Fruit fly (Drosophila melanogaster) whole organism, prepupa: ENCODE data around the gene glo.

Source experiments
- Blimp-1 ChIP-seq: fragments of 200-800 bp; sonication (Bioruptor generic); optimal IDR thresholded peaks from 3 replicates; lab custom pipeline; 2017; ENCODE audit warnings: missing biosample characterization, missing genetic modification characterization, mild to moderate bottlenecking, moderate library complexity, missing genetic modification reagents
- CG10631 ChIP-seq: fragments of 200-800 bp; sonication (Bioruptor generic); optimal IDR thresholded peaks from 2 replicates; lab custom pipeline; 2016; ENCODE audit warnings: missing biosample characterization, missing genetic modification characterization
- CG10669 ChIP-seq: fragments of 200-800 bp; sonication (Bioruptor generic); optimal IDR thresholded peaks from 3 replicates; lab custom pipeline; 2018; ENCODE audit warnings: missing biosample characterization, mild to moderate bottlenecking, missing genetic modification characterization, moderate library complexity
- CG11294 ChIP-seq: fragments of 200-800 bp; sonication (Bioruptor generic); IDR thresholded peaks from 2 replicates; pipeline ENCODE4 v1.3.6; 2022; ENCODE audit warnings: missing biosample characterization, missing genetic modification characterization
- CG11762 ChIP-seq: fragments of 200-800 bp; sonication (Bioruptor generic); optimal IDR thresholded peaks from 3 replicates; lab custom pipeline; 2016; ENCODE audit warnings: missing biosample characterization, missing genetic modification characterization; ENCODE audit not compliant: insufficient read depth
- CG15336 ChIP-seq: fragments of 200-800 bp; sonication (Bioruptor generic); IDR thresholded peaks from 2 replicates; pipeline ENCODE4 v1.3.6; 2022; ENCODE audit warnings: missing biosample characterization, missing genetic modification characterization
- CG1621 ChIP-seq: fragments of 200-800 bp; sonication (Bioruptor generic); optimal IDR thresholded peaks from 3 replicates; lab custom pipeline; 2018; ENCODE audit warnings: missing biosample characterization, mild to moderate bottlenecking, missing genetic modification characterization
- CG31627 ChIP-seq: fragments of 200-800 bp; sonication (Bioruptor generic); optimal IDR thresholded peaks from 3 replicates; lab custom pipeline; 2016; ENCODE audit warnings: missing biosample characterization, missing genetic modification characterization
- CG32006 ChIP-seq: fragments of 200-800 bp; sonication (Bioruptor generic); optimal IDR thresholded peaks from 3 replicates; lab custom pipeline; 2017; ENCODE audit warnings: missing biosample characterization, mild to moderate bottlenecking, missing genetic modification characterization
- CG34406 ChIP-seq: fragments of 200-800 bp; sonication (Bioruptor generic); optimal IDR thresholded peaks from 3 replicates; lab custom pipeline; 2016; ENCODE audit warnings: missing biosample characterization, missing genetic modification characterization
- CG3919 ChIP-seq: fragments of 200-800 bp; sonication (Bioruptor generic); optimal IDR thresholded peaks from 3 replicates; lab custom pipeline; 2016; ENCODE audit warnings: missing biosample characterization, missing genetic modification characterization
- CG6163 ChIP-seq: fragments of 200-800 bp; sonication (Bioruptor generic); IDR thresholded peaks from 3 replicates; pipeline ENCODE4 v1.3.6; 2022; ENCODE audit warnings: missing biosample characterization, missing genetic modification characterization
- CG6276 ChIP-seq: fragments of 200-800 bp; sonication (Bioruptor generic); optimal IDR thresholded peaks from 2 replicates; lab custom pipeline; 2017; ENCODE audit warnings: missing biosample characterization, mild to moderate bottlenecking, missing genetic modification characterization
- CG6792 ChIP-seq: fragments of 200-800 bp; sonication (Bioruptor generic); optimal IDR thresholded peaks from 3 replicates; lab custom pipeline; 2016; ENCODE audit warnings: missing biosample characterization, missing genetic modification characterization
- CG6808 ChIP-seq: fragments of 200-800 bp; sonication (Bioruptor generic); optimal IDR thresholded peaks from 3 replicates; lab custom pipeline; 2017; ENCODE audit warnings: missing biosample characterization, missing genetic modification characterization, mild to moderate bottlenecking, moderate library complexity, missing genetic modification reagents
- CG6854 ChIP-seq: fragments of 200-800 bp; sonication (Bioruptor generic); optimal IDR thresholded peaks from 2 replicates; lab custom pipeline; 2017; ENCODE audit warnings: missing biosample characterization, mild to moderate bottlenecking, missing genetic modification characterization
- CG7368 ChIP-seq: fragments of 200-800 bp; sonication (Bioruptor generic); optimal IDR thresholded peaks from 3 replicates; lab custom pipeline; 2016; ENCODE audit warnings: missing biosample characterization, missing genetic modification characterization
- CG8119 ChIP-seq: fragments of 200-800 bp; sonication (Bioruptor generic); IDR thresholded peaks from 3 replicates; pipeline ENCODE4 v1.3.6; 2022; ENCODE audit warnings: missing biosample characterization, missing genetic modification characterization
- CG9139 ChIP-seq: fragments of 200-800 bp; sonication (Bioruptor generic); optimal IDR thresholded peaks from 3 replicates; lab custom pipeline; 2017; ENCODE audit warnings: missing biosample characterization, mild to moderate bottlenecking, missing genetic modification characterization
- Eip75B ChIP-seq: fragments of 200-800 bp; sonication (Bioruptor generic); optimal IDR thresholded peaks from 3 replicates; lab custom pipeline; 2016; ENCODE audit warnings: missing biosample characterization, missing genetic modification characterization
- Eip78C ChIP-seq: fragments of 200-800 bp; sonication (Bioruptor generic); peaks from one replicate; lab custom pipeline; 2016; ENCODE audit warnings: missing biosample characterization, missing genetic modification characterization
- Eip93F ChIP-seq: fragments of 200-800 bp; sonication (Bioruptor generic); optimal IDR thresholded peaks from 2 replicates; lab custom pipeline; 2016; ENCODE audit warnings: missing biosample characterization, mild to moderate bottlenecking, missing genetic modification characterization
- Ets21C ChIP-seq: fragments of 200-800 bp; sonication (Bioruptor generic); optimal IDR thresholded peaks from 3 replicates; lab custom pipeline; 2016; ENCODE audit warnings: missing biosample characterization, missing genetic modification characterization
- Ets96B ChIP-seq: fragments of 200-800 bp; optimal IDR thresholded peaks from 2 replicates; lab custom pipeline; 2019; ENCODE audit warnings: missing biosample characterization, mild to moderate bottlenecking, missing genetic modification characterization, moderate library complexity
- Gug ChIP-seq: fragments of 200-800 bp; sonication (Bioruptor generic); IDR thresholded peaks from 2 replicates; pipeline ENCODE4 v1.3.6; 2022; ENCODE audit warnings: missing biosample characterization, missing genetic modification characterization
- Hr38 ChIP-seq: sonication (Bioruptor generic); optimal IDR thresholded peaks from 2 replicates; lab custom pipeline; 2016; ENCODE audit warnings: missing biosample characterization, missing genetic modification characterization
- Hr39 ChIP-seq: fragments of 200-800 bp; sonication (Bioruptor generic); optimal IDR thresholded peaks from 2 replicates; lab custom pipeline; 2016; ENCODE audit warnings: missing biosample characterization, missing genetic modification characterization
- Hr4 ChIP-seq: fragments of 200-800 bp; sonication (Bioruptor generic); optimal IDR thresholded peaks from 3 replicates; lab custom pipeline; 2016; ENCODE audit warnings: missing biosample characterization, missing genetic modification characterization
- Lpt ChIP-seq: fragments of 200-800 bp; sonication (Bioruptor generic); optimal IDR thresholded peaks from 3 replicates; lab custom pipeline; 2016; ENCODE audit warnings: missing biosample characterization, missing genetic modification characterization
- Met ChIP-seq: fragments of 200-800 bp; sonication (Bioruptor generic); optimal IDR thresholded peaks from 3 replicates; lab custom pipeline; 2016; ENCODE audit warnings: missing biosample characterization, missing genetic modification characterization
- Sox14 ChIP-seq: fragments of 200-800 bp; sonication (Bioruptor generic); optimal IDR thresholded peaks from 3 replicates; lab custom pipeline; 2016; ENCODE audit warnings: missing biosample characterization, missing genetic modification characterization
- Sox15 ChIP-seq: fragments of 200-800 bp; sonication (Bioruptor generic); optimal IDR thresholded peaks from 3 replicates; lab custom pipeline; 2016; ENCODE audit warnings: missing biosample characterization, missing genetic modification characterization
- achi ChIP-seq: fragments of 200-800 bp; sonication (Bioruptor generic); optimal IDR thresholded peaks from 3 replicates; lab custom pipeline; 2016; ENCODE audit warnings: missing biosample characterization, missing genetic modification characterization
- acj6 ChIP-seq: fragments of 200-800 bp; sonication (Bioruptor generic); optimal IDR thresholded peaks from 3 replicates; lab custom pipeline; 2016; ENCODE audit warnings: missing biosample characterization, missing genetic modification characterization
- cyc ChIP-seq: fragments of 200-800 bp; sonication (Bioruptor generic); optimal IDR thresholded peaks from 3 replicates; lab custom pipeline; 2016; ENCODE audit warnings: missing biosample characterization, missing genetic modification characterization
- dsx ChIP-seq: fragments of 200-800 bp; optimal IDR thresholded peaks from 3 replicates; lab custom pipeline; 2019; ENCODE audit warnings: missing biosample characterization, mild to moderate bottlenecking, missing genetic modification characterization, moderate library complexity; ENCODE audit not compliant: poor library complexity, severe bottlenecking
- esn ChIP-seq: fragments of 200-800 bp; sonication (Bioruptor generic); optimal IDR thresholded peaks from 2 replicates; lab custom pipeline; 2016; ENCODE audit warnings: missing biosample characterization, mild to moderate bottlenecking, missing genetic modification characterization, moderate library complexity
- fd59A ChIP-seq: fragments of 200-800 bp; sonication (Bioruptor generic); optimal IDR thresholded peaks from 2 replicates; lab custom pipeline; 2017; ENCODE audit warnings: missing biosample characterization, mild to moderate bottlenecking, missing genetic modification characterization, missing genetic modification reagents
- lz ChIP-seq: fragments of 200-800 bp; sonication (Bioruptor generic); optimal IDR thresholded peaks from 3 replicates; lab custom pipeline; 2016; ENCODE audit warnings: missing biosample characterization, missing genetic modification characterization
- net ChIP-seq: fragments of 200-800 bp; sonication (Bioruptor generic); optimal IDR thresholded peaks from 3 replicates; lab custom pipeline; 2016; ENCODE audit warnings: missing biosample characterization, missing genetic modification characterization
- pdm3 ChIP-seq: fragments of 200-800 bp; sonication (Bioruptor generic); optimal IDR thresholded peaks from 3 replicates; lab custom pipeline; 2016; ENCODE audit warnings: missing biosample characterization, missing genetic modification characterization
- salr ChIP-seq, 2 experiments: fragments of 200-800 bp; sonication (Bioruptor generic); optimal IDR thresholded peaks; 3 replicates each; lab custom pipeline; 2016 to 2018; ENCODE audit warnings: missing biosample characterization in 2 of 2, missing genetic modification characterization in 2 of 2, mild to moderate bottlenecking in 1 of 2
- spab ChIP-seq: fragments of 200-800 bp; sonication (Bioruptor generic); optimal IDR thresholded peaks from 2 replicates; lab custom pipeline; 2017; ENCODE audit warnings: missing biosample characterization, mild to moderate bottlenecking, missing genetic modification characterization, missing genetic modification reagents
- ss ChIP-seq, 2 experiments: fragments of 200-800 bp; sonication (Bioruptor generic); optimal IDR thresholded peaks; 2 replicates in 1 of 2; 3 replicates in 1 of 2; lab custom pipeline; 2017 to 2018; ENCODE audit warnings: mild to moderate bottlenecking in 2 of 2, missing biosample characterization in 2 of 2, missing genetic modification characterization in 2 of 2, moderate library complexity in 1 of 2
- svp ChIP-seq: fragments of 200-800 bp; sonication (Bioruptor generic); peaks from one replicate; lab custom pipeline; 2016; ENCODE audit warnings: missing biosample characterization, missing genetic modification characterization
- topi ChIP-seq: fragments of 200-800 bp; sonication (Bioruptor generic); optimal IDR thresholded peaks from 3 replicates; lab custom pipeline; 2016; ENCODE audit warnings: missing biosample characterization, missing genetic modification characterization

Gene glo

DNA sequence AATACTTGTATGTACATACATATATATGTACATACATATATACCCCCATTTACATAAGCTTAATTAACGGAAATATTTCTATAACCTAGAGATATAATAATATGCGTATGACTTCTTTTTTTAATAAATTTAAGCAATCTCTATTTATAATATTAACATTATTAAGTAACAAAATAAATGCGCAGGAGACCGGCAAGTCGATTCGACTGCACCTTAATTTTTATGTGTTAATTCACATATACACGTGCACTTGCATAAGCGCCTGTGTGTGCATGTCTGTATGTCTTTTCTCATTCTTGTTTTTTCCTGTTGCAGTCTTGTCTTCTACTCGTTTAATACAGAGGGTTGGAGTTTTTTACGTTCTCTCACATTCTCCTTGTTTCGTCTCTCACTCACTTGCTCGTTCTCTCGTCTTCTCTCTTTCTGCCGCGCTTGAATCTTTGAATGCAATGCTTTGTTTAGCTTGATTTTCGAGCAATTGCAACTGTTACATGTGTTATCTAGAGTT lies 39.0 kb downstream of the glo start (continued):
- peak; percentile 93 for TF ChIP-seq Sox15 (GFP tag; lab: Kevin White, UChicago)
- peak; percentile 89 for TF ChIP-seq Sox14 (GFP tag; lab: Kevin White, UChicago)
- no peak for TF ChIP-seq Hr38 (GFP tag; lab: Kevin White, UChicago)
- peak; percentile 92 for TF ChIP-seq CG1621 (tag; lab: Kevin White, UChicago)
- TF ChIP-seq CG15336 (GFP tag; lab: Robert Waterston, UW), result peak; percentile 93
- TF ChIP-seq Met (GFP tag; lab: Kevin White, UChicago), result peak; percentile 93
- peak; percentile 89 for TF ChIP-seq CG31627 (GFP tag; lab: Kevin White, UChicago)
- TF ChIP-seq svp (GFP tag; lab: Kevin White, UChicago), result peak; percentile 97
- TF ChIP-seq CG3919 (GFP tag; lab: Kevin White, UChicago), result peak; percentile 98
- TF ChIP-seq salr (GFP tag; optimal IDR thresholded peaks at IDR 0.05; lab: Kevin White, UChicago), result peak; percentile 94 to 99
- peak; percentile 93 for TF ChIP-seq Eip75B (GFP tag; lab: Kevin White, UChicago)
- TF ChIP-seq CG10631, result peak; percentile 99
- TF ChIP-seq lz, result peak; percentile 94
- TF ChIP-seq topi (GFP tag; lab: Kevin White, UChicago), result peak; percentile 92
- peak; percentile 97 for TF ChIP-seq net (GFP tag; lab: Kevin White, UChicago)
- TF ChIP-seq esn (GFP tag; lab: Kevin White, UChicago), result peak; percentile 97
- TF ChIP-seq CG10669 (GFP tag; lab: Kevin White, UChicago), result peak; percentile 97
- peak; percentile 99 for TF ChIP-seq Ets96B (tag; lab: Kevin White, UChicago)
- peak; percentile 96 for TF ChIP-seq CG6276 (GFP tag; lab: Kevin White, UChicago)
- peak; percentile 94 for TF ChIP-seq Hr4
- TF ChIP-seq ss (GFP tag; optimal IDR thresholded peaks at IDR 0.05; lab: Kevin White, UChicago), result peak; percentile 96 to 98
- TF ChIP-seq CG32006 (GFP tag; lab: Kevin White, UChicago), result peak; percentile 99
- TF ChIP-seq Hr39 (GFP tag; lab: Kevin White, UChicago), result peak; percentile 87
- TF ChIP-seq CG9139, result peak; percentile 92
- peak; percentile 97 for TF ChIP-seq achi (GFP tag; lab: Kevin White, UChicago)
- TF ChIP-seq CG11294 (GFP tag; lab: Robert Waterston, UW), result peak; percentile 92
- peak; percentile 93 for TF ChIP-seq cyc
- TF ChIP-seq CG8119 (GFP tag; lab: Robert Waterston, UW), result peak; percentile 96
- TF ChIP-seq Eip93F (GFP tag; lab: Kevin White, UChicago), result peak; percentile 67
- peak; percentile 95 for TF ChIP-seq dsx (GFP tag; lab: Kevin White, UChicago)
- peak; percentile 86 for TF ChIP-seq Blimp-1 (GFP tag; lab: Kevin White, UChicago)
- peak; percentile 97 for TF ChIP-seq CG6808 (GFP tag; lab: Kevin White, UChicago)
- TF ChIP-seq CG6163, result peak; percentile 97
- peak; percentile 80 for TF ChIP-seq Ets21C (GFP tag; lab: Kevin White, UChicago)
- peak; percentile 93 for TF ChIP-seq Lpt (GFP tag; lab: Kevin White, UChicago)
- peak; percentile 96 for TF ChIP-seq CG6792 (GFP tag; lab: Kevin White, UChicago)
- TF ChIP-seq, all 60 proteins: peak for 58

DNA sequence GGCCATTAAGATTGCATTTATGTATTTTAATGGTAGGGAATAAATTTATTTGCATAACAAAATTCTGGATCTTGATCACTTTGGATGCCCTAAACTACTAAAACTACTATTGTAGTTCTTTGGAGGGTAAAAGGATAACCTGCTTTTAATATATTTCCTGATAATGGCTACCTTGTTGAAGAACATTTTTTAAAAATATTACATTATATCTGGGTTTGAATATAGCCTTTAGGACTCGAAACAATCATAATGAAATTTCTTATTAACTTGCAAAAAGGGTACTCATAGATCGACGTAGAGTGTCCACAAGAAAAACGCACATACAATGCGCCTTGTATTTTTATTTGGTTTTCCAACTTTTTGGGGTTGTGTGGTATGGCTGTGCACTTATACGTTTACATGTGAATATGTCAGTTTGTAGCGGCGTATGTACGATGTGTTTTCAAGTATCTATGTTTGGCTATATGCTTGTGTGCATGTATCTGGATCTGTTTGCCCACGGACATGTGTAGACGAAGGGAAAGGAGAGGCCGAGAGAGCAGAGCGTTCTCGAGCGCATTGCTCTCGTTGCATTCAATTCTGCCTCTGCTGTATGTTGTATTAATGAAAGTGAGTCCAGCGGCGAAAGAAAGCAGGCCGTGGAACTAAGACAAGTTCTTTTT lies 39.7 kb downstream of the glo start:
- TF ChIP-seq acj6, result peak; percentile 95
- TF ChIP-seq CG32006 (GFP tag; lab: Kevin White, UChicago), result peak; percentile 93
- peak; percentile 94 for TF ChIP-seq lz
- peak; percentile 81 for TF ChIP-seq CG7368 (GFP tag; lab: Kevin White, UChicago)
- TF ChIP-seq Lpt (GFP tag; lab: Kevin White, UChicago), result peak; percentile 63
- peak; percentile 92 for TF ChIP-seq achi (GFP tag; lab: Kevin White, UChicago)
- peak; percentile 78 for TF ChIP-seq CG9139
- peak; percentile 76 for TF ChIP-seq CG6276 (GFP tag; lab: Kevin White, UChicago)
- TF ChIP-seq Eip75B (GFP tag; lab: Kevin White, UChicago), result peak; percentile 91
- peak; percentile 91 for TF ChIP-seq CG31627 (GFP tag; lab: Kevin White, UChicago)
- TF ChIP-seq CG8119 (GFP tag; lab: Robert Waterston, UW), result peak; percentile 84
- peak; percentile 99 for TF ChIP-seq Eip78C
- peak; percentile 60 for TF ChIP-seq CG6854 (GFP tag; lab: Kevin White, UChicago)
- TF ChIP-seq spab (GFP tag; lab: Kevin White, UChicago), result peak; percentile 88
- peak; percentile 91 for TF ChIP-seq cyc
- peak; percentile 96 for TF ChIP-seq topi (GFP tag; lab: Kevin White, UChicago)
- TF ChIP-seq Blimp-1 (GFP tag; lab: Kevin White, UChicago), result peak; percentile 93
- TF ChIP-seq CG1621 (tag; lab: Kevin White, UChicago), result peak; percentile 81
- TF ChIP-seq svp (GFP tag; lab: Kevin White, UChicago), result peak; percentile 97
- TF ChIP-seq fd59A (GFP tag; lab: Kevin White, UChicago), result peak; percentile 92
- peak; percentile 89 for TF ChIP-seq CG11762 (GFP tag; lab: Kevin White, UChicago)
- TF ChIP-seq Gug, result peak; percentile 74
- peak; percentile 93 for TF ChIP-seq CG34406 (GFP tag; lab: Kevin White, UChicago)
- peak; percentile 95 for TF ChIP-seq esn (GFP tag; lab: Kevin White, UChicago)
- TF ChIP-seq pdm3 (GFP tag; lab: Kevin White, UChicago), result peak; percentile 94
